Fruit fly (Drosophila melanogaster) whole organism, wandering third instar larva: ENCODE results near the gene CG12516.

ENCODE experiments used
- CrebA ChIP-seq: fragments of 200-800 bp; sonication (Bioruptor generic); optimal IDR thresholded peaks from 2 replicates; lab custom pipeline; 2016; ENCODE audit warnings: missing biosample characterization, mild to moderate bottlenecking, missing genetic modification characterization, borderline replicate concordance
- Dfd ChIP-seq: fragments of >200 bp; optimal IDR thresholded peaks from 2 replicates; lab custom pipeline; 2017; ENCODE audit warnings: missing biosample characterization, missing genetic modification characterization
- HLH106 ChIP-seq: fragments of 200-800 bp; optimal IDR thresholded peaks from 3 replicates; lab custom pipeline; 2019; ENCODE audit warnings: missing biosample characterization, mild to moderate bottlenecking, missing genetic modification characterization, moderate library complexity
- Mio ChIP-seq: sonication (Bioruptor generic); optimal IDR thresholded peaks from 2 replicates; lab custom pipeline; 2016; ENCODE audit warnings: missing biosample characterization, missing genetic modification characterization
- Myc ChIP-seq: fragments of >200 bp; optimal IDR thresholded peaks from 2 replicates; lab custom pipeline; 2017
- OdsH ChIP-seq: fragments of 200-800 bp; sonication (Bioruptor generic); optimal IDR thresholded peaks from 2 replicates; lab custom pipeline; 2016; ENCODE audit warnings: missing biosample characterization, mild to moderate bottlenecking, missing genetic modification characterization
- Rel ChIP-seq, 2 experiments: fragments of 200-800 bp; sonication (Bioruptor generic) in 1 of 2; optimal IDR thresholded peaks; 2 replicates in 1 of 2; 3 replicates in 1 of 2; lab custom pipeline; 2016 to 2019; ENCODE audit warnings: mild to moderate bottlenecking in 2 of 2, missing biosample characterization in 2 of 2, missing genetic modification characterization in 2 of 2, moderate library complexity in 1 of 2
- br ChIP-seq: fragments of 200-800 bp; sonication (Bioruptor generic); optimal IDR thresholded peaks from 2 replicates; lab custom pipeline; 2016; ENCODE audit warnings: missing biosample characterization, missing genetic modification characterization
- brk ChIP-seq: fragments of 200-800 bp; sonication (Bioruptor generic); optimal IDR thresholded peaks from 2 replicates; lab custom pipeline; 2016; ENCODE audit warnings: missing biosample characterization, mild to moderate bottlenecking, missing genetic modification characterization
- ey ChIP-seq: fragments of 200-800 bp; sonication (Bioruptor generic); optimal IDR thresholded peaks from 2 replicates; lab custom pipeline; 2016; ENCODE audit warnings: missing biosample characterization, missing genetic modification characterization
- jim ChIP-seq: fragments of 175-275, 200-325 bp; sonication (Bioruptor generic); optimal IDR thresholded peaks from 2 replicates; lab custom pipeline; 2016; ENCODE audit warnings: missing biosample characterization, mild to moderate bottlenecking, missing genetic modification characterization
- pan ChIP-seq: fragments of >200 bp; optimal IDR thresholded peaks from 2 replicates; lab custom pipeline; 2017

dm6 chr3R:28331126-28331490 lies 26.7 kb upstream of the CG12516 start:
- TF ChIP-seq CrebA (GFP tag; lab: Kevin White, UChicago) (no peak), HLH106 (tag; lab: Kevin White, UChicago) (no peak), pan (lab: Kevin White, UChicago) (no peak), OdsH (no peak), Rel (GFP tag; optimal IDR thresholded peaks at IDR 0.05; lab: Kevin White, UChicago) (no peak), Rel (tag; optimal IDR thresholded peaks at IDR 0.05; lab: Kevin White, UChicago) (no peak), brk (GFP tag; lab: Kevin White, UChicago) (no peak), jim (GFP tag; lab: Kevin White, UChicago) (no peak), Dfd (GFP tag; lab: Kevin White, UChicago) (no peak), ey (GFP tag; lab: Kevin White, UChicago) (no peak), br (GFP tag; lab: Kevin White, UChicago) (no peak), Mio (GFP tag; lab: Kevin White, UChicago) (no peak), Myc (lab: Kevin White, UChicago) (no peak)
